Worm (Caenorhabditis elegans): ENCODE results near the gene fic-1.

The fic-1 gene

DNA sequence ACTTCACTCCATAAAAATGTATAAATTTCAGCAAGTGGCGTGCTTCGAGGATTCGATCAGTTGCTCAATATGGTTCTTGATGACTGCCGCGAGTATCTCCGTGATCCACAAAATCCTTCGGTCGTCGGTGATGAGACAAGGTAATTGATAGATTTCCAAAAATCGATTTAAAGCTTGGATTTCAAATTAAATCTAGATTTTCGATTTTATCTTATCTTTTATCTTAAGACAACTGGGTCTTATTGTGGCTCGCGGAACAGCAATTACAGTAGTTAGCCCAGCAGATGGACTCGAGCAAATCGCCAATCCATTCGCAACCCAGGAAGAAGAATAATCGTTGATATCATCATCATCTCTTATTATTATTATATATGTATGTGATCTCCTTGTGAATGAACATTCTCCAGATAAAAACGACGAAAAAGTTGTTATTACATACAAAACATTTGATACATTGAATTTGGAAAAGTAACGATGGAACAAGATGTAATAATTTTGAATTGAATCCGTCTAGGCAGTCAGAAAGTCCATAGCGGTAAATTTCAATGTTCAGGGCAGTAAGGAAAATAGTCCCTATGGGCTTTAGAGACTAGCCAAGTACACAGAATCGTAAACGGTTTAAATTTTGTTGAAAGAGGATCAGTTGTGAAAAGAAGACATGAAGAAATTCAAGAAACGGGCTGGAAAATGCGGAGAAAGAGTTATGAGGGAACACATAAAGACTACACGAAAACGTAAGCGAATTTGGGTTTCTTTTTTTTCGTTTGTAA, 3.3 kb upstream of the fic-1 start (continued):
- TF ChIP-seq dve-1 (tag; optimal IDR thresholded peaks at IDR 0.05; ENCODE audit: insufficient read depth) (peak; percentile 70), ama-1 (optimal IDR thresholded peaks at IDR 0.05) (peak; percentile 65), ctbp-1 (GFP tag; IDR thresholded peaks at IDR 0.05) (peak; percentile 58; the same call in 1 of the 2 replicates)

DNA sequence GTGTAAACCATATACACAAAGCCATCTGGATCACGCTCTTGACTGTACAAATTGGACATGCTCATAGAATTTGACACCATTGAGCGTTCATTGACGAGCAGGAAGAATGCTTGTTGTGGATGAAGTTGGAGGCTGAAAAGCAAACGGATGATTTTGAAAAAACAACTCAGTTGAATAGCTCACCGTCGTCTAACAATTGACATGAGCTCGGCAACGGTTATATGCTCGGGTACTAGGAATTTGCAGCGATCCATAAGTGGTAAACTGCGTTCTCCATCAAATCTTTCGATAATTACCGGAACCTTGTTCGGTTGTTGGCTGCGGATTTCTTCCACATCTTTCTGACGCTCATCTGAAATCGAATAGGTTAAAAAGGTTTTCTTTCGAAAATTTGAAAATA, 2.5 kb upstream of the fic-1 start:
- peak in 1 of 2 experiments; percentile 42 for TF ChIP-seq unc-62 (GFP tag; optimal IDR thresholded peaks at IDR 0.05 in 1 of 2)
- no peak for TF ChIP-seq unc-62 (tag; optimal IDR thresholded peaks at IDR 0.05)
- no peak for TF ChIP-seq R02D3.7 (tag; optimal IDR thresholded peaks at IDR 0.05)

DNA sequence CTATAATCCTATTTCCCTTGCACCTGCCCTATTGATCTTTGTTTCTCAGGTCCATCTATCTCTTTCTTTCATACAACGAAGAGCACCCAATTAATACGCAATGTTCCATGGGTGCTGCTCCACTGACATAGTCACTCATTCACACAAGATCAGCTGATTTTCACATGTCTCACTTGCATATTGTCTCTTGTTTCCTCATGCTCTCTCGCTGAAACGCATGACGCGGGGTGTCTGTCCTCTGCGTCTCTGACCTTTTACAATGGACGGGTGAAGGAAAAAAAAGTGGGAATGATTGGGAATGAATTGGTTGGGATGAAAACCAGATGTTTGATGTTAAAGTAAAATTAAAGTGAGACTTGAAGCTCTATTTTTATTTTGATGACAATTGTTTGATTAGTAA, 1.9 kb upstream of the fic-1 start:
- peak; percentile 80 for TF ChIP-seq mxl-3 (GFP tag; optimal IDR thresholded peaks at IDR 0.05)
- no peak for TF ChIP-seq Y5F2A.4 (GFP tag; optimal IDR thresholded peaks at IDR 0.05)
- TF ChIP-seq aha-1 (tag), result peak; percentile 75
- no peak for TF ChIP-seq fkh-10 (GFP tag; optimal IDR thresholded peaks at IDR 0.05)
- TF ChIP-seq dmd-6 (GFP tag; IDR thresholded peaks at IDR 0.05), result peak; percentile 88
- peak; percentile 78 for TF ChIP-seq hmg-1.1 (GFP tag; IDR thresholded peaks at IDR 0.05)
- TF ChIP-seq lim-7 (GFP tag; IDR thresholded peaks at IDR 0.05), result no peak
- TF ChIP-seq dpl-1 (GFP tag; optimal IDR thresholded peaks at IDR 0.05), result peak; percentile 59
- TF ChIP-seq lin-39 (tag; optimal IDR thresholded peaks at IDR 0.05), result no peak
- TF ChIP-seq nhr-25 (tag; optimal IDR thresholded peaks at IDR 0.05; ENCODE audit: borderline replicate concordance, insufficient read depth), result no peak
- no peak for TF ChIP-seq unc-39 (tag; optimal IDR thresholded peaks at IDR 0.05)
- TF ChIP-seq jun-1 (tag; optimal IDR thresholded peaks at IDR 0.05), result no peak
- TF ChIP-seq daf-8 (GFP tag; IDR thresholded peaks at IDR 0.05), result no peak
- TF ChIP-seq ama-1 (optimal IDR thresholded peaks at IDR 0.05), result peak; percentile 77
- peak; percentile 50; the same call in 1 of the 2 replicates for TF ChIP-seq zfp-3 (GFP tag; conservative IDR thresholded peaks at IDR 0.05)
- peak; percentile 93 for TF ChIP-seq nhr-11 (tag; optimal IDR thresholded peaks at IDR 0.05)
- no peak for TF ChIP-seq aly-2 (tag; optimal IDR thresholded peaks at IDR 0.05)
- peak; percentile 100 for TF ChIP-seq hlh-30 (tag; optimal IDR thresholded peaks at IDR 0.05; ENCODE audit: insufficient read depth)
- TF ChIP-seq pqm-1 (tag; optimal IDR thresholded peaks at IDR 0.05), result no peak
- TF ChIP-seq daf-19 (GFP tag; conservative IDR thresholded peaks at IDR 0.05), result no peak
- no peak; the same call in 1 of the 2 replicates for TF ChIP-seq ceh-44 (GFP tag; IDR thresholded peaks at IDR 0.05)
- peak; percentile 85 to 90 for TF ChIP-seq lsy-2 (tag; optimal IDR thresholded peaks at IDR 0.05)
- no peak for TF ChIP-seq D1046.2 (GFP tag; IDR thresholded peaks at IDR 0.05)
- no peak for TF ChIP-seq F44E2.7 (GFP tag; IDR thresholded peaks at IDR 0.05)
- no peak for TF ChIP-seq Y105C5A.15 (GFP tag; IDR thresholded peaks at IDR 0.05)
- TF ChIP-seq ces-1 (GFP tag; optimal IDR thresholded peaks at IDR 0.05), result no peak
- TF ChIP-seq spr-3 (GFP tag; optimal IDR thresholded peaks at IDR 0.05), result no peak
- TF ChIP-seq T26A8.4 (GFP tag; IDR thresholded peaks at IDR 0.05), result peak; percentile 50; the same call in 1 of the 2 replicates
- TF ChIP-seq mxl-2 (GFP tag; conservative IDR thresholded peaks at IDR 0.05), result peak; percentile 91
- no peak for TF ChIP-seq rbr-2 (tag; optimal IDR thresholded peaks at IDR 0.05)
- 0 out of 2 replicates have a peak, but pooled peaks have one; percentile 29 for TF ChIP-seq nhr-41 (GFP tag; IDR thresholded peaks at IDR 0.05)
- TF ChIP-seq lir-3 (tag; optimal IDR thresholded peaks at IDR 0.05), result no peak
- TF ChIP-seq nhr-10 (tag; optimal IDR thresholded peaks at IDR 0.05), result no peak
- peak in 1 of 2 experiments; percentile 62 for TF ChIP-seq hif-1 (tag; optimal IDR thresholded peaks at IDR 0.05)
- TF ChIP-seq zag-1 (tag; optimal IDR thresholded peaks at IDR 0.05), result no peak
- peak; percentile 54 for TF ChIP-seq vab-7 (GFP tag; IDR thresholded peaks at IDR 0.05)
- TF ChIP-seq ceh-32 (tag; optimal IDR thresholded peaks at IDR 0.05; ENCODE audit: poor library complexity), result no peak
- TF ChIP-seq dmd-8 (GFP tag; IDR thresholded peaks at IDR 0.05), result no peak
- peak; percentile 75 for TF ChIP-seq mes-2 (tag; optimal IDR thresholded peaks at IDR 0.05; ENCODE audit: poor library complexity, severe bottlenecking)
- TF ChIP-seq T20F7.1 (GFP tag; optimal IDR thresholded peaks at IDR 0.05), result peak; percentile 78
- TF ChIP-seq F37D6.2 (tag; optimal IDR thresholded peaks at IDR 0.05), result peak; percentile 63

All from whole organism, L4 larva.